Fruit fly (Drosophila melanogaster) whole organism, embryonic: ENCODE measurements around the gene CG10621.

Experiments
- CG10321 ChIP-seq: fragments of 200-800 bp; sonication (Bioruptor generic); IDR thresholded peaks from 2 replicates; pipeline ENCODE4 v1.3.6; 2022; ENCODE audit warnings: missing biosample characterization, missing genetic modification characterization
- CG11504 ChIP-seq: fragments of 200-800 bp; sonication (Bioruptor generic); optimal IDR thresholded peaks from 3 replicates; lab custom pipeline; 2019; ENCODE audit warnings: missing biosample characterization, mild to moderate bottlenecking, missing genetic modification characterization, moderate library complexity
- CG11696 ChIP-seq: fragments of 200-800 bp; sonication (Bioruptor generic); IDR thresholded peaks from 2 replicates; pipeline ENCODE4 v1.3.6; 2022; ENCODE audit warnings: missing biosample characterization, missing genetic modification characterization
- CG12104 ChIP-seq: fragments of 200-800 bp; sonication (Bioruptor generic); optimal IDR thresholded peaks from 3 replicates; lab custom pipeline; 2016; ENCODE audit warnings: missing biosample characterization, missing genetic modification characterization
- CG12236 ChIP-seq: fragments of 200-800 bp; sonication (Bioruptor generic); optimal IDR thresholded peaks from 2 replicates; lab custom pipeline; 2016; ENCODE audit warnings: missing biosample characterization, missing genetic modification characterization
- CG13424 ChIP-seq: fragments of 200-800 bp; sonication (Bioruptor generic); optimal IDR thresholded peaks from 2 replicates; lab custom pipeline; 2019; ENCODE audit warnings: missing biosample characterization, mild to moderate bottlenecking, missing genetic modification characterization, moderate library complexity
- CG17361 ChIP-seq: fragments of 200-800 bp; sonication (Bioruptor generic); IDR thresholded peaks from 3 replicates; pipeline ENCODE4 v1.3.6; 2022; ENCODE audit warnings: missing biosample characterization, missing genetic modification characterization
- CG17385 ChIP-seq: fragments of 200-800 bp; sonication (Bioruptor generic); optimal IDR thresholded peaks from 3 replicates; lab custom pipeline; 2018; ENCODE audit warnings: missing biosample characterization, mild to moderate bottlenecking, missing genetic modification characterization
- CG17829 ChIP-seq: fragments of 200-800 bp; optimal IDR thresholded peaks from 2 replicates; lab custom pipeline; 2019; ENCODE audit warnings: missing biosample characterization, mild to moderate bottlenecking, missing genetic modification characterization, moderate library complexity
- CG18262 ChIP-seq: fragments of 200-800 bp; optimal IDR thresholded peaks from 3 replicates; lab custom pipeline; 2019; ENCODE audit warnings: missing biosample characterization, mild to moderate bottlenecking, missing genetic modification characterization, moderate library complexity
- CG2120 ChIP-seq: fragments of 200-800 bp; sonication (Bioruptor generic); optimal IDR thresholded peaks from 3 replicates; lab custom pipeline; 2016; ENCODE audit warnings: missing biosample characterization, missing genetic modification characterization
- CG2678 ChIP-seq: fragments of 200-800 bp; sonication (Bioruptor generic); optimal IDR thresholded peaks from 3 replicates; lab custom pipeline; 2019; ENCODE audit warnings: missing biosample characterization, mild to moderate bottlenecking, missing genetic modification characterization, moderate library complexity
- CG30403 ChIP-seq: fragments of 200-800 bp; sonication (Bioruptor generic); optimal IDR thresholded peaks from 3 replicates; lab custom pipeline; 2016; ENCODE audit warnings: missing biosample characterization, missing genetic modification characterization
- CG42726 ChIP-seq: fragments of 200-800 bp; sonication (Bioruptor generic); IDR thresholded peaks from 2 replicates; pipeline ENCODE4 v1.3.6; 2022; ENCODE audit warnings: missing biosample characterization, missing genetic modification characterization; ENCODE audit not compliant: partially characterized antibody
- CG7556 ChIP-seq: fragments of 200-800 bp; sonication (Bioruptor generic); optimal IDR thresholded peaks from 2 replicates; lab custom pipeline; 2017; ENCODE audit warnings: missing biosample characterization, mild to moderate bottlenecking, missing genetic modification characterization
- CG7839 ChIP-seq: fragments of 200-800 bp; sonication (Bioruptor generic); optimal IDR thresholded peaks from 3 replicates; lab custom pipeline; 2018; ENCODE audit warnings: missing biosample characterization, mild to moderate bottlenecking, missing genetic modification characterization, moderate library complexity
- CG8924 ChIP-seq: fragments of 200-800 bp; optimal IDR thresholded peaks from 3 replicates; lab custom pipeline; 2019; ENCODE audit warnings: missing biosample characterization, mild to moderate bottlenecking, missing genetic modification characterization, moderate library complexity
- CG9215 ChIP-seq: fragments of 200-800 bp; sonication (Bioruptor generic); IDR thresholded peaks from 2 replicates; pipeline ENCODE4 v1.3.6; 2022; ENCODE audit warnings: missing biosample characterization, missing genetic modification characterization
- Ets65A ChIP-seq: fragments of 200-800 bp; sonication (Bioruptor generic); peaks from one replicate; lab custom pipeline; 2016; ENCODE audit warnings: missing biosample characterization, missing genetic modification characterization
- Hr51 ChIP-seq, 2 experiments: fragments of 200-800 bp; sonication (Bioruptor generic); optimal IDR thresholded peaks; 2 replicates in 1 of 2; 3 replicates in 1 of 2; lab custom pipeline; 2016 to 2018; ENCODE audit warnings: missing biosample characterization in 2 of 2, missing genetic modification characterization in 2 of 2, mild to moderate bottlenecking in 1 of 2, moderate library complexity in 1 of 2
- Kr ChIP-seq: fragments of 200-800 bp; sonication (Bioruptor generic); optimal IDR thresholded peaks from 2 replicates; lab custom pipeline; 2017; ENCODE audit warnings: missing biosample characterization, mild to moderate bottlenecking, missing genetic modification characterization
- Med ChIP-seq: fragments of 200-800 bp; sonication (Bioruptor generic); peaks from one replicate; lab custom pipeline; 2016; ENCODE audit warnings: missing biosample characterization, missing genetic modification characterization, mild to moderate bottlenecking, inconsistent platforms, moderate library complexity
- Meics ChIP-seq: fragments of 200-800 bp; sonication (Bioruptor generic); optimal IDR thresholded peaks from 2 replicates; lab custom pipeline; 2017; ENCODE audit warnings: missing biosample characterization, mild to moderate bottlenecking, missing genetic modification characterization
- Optix ChIP-seq: fragments of 200-800 bp; sonication (Bioruptor generic); IDR thresholded peaks from 3 replicates; pipeline ENCODE4 v1.3.6; 2022; ENCODE audit warnings: missing biosample characterization, missing genetic modification characterization
- Sox102F ChIP-seq: fragments of 200-800 bp; sonication (Bioruptor generic); optimal IDR thresholded peaks from 2 replicates; lab custom pipeline; 2018; ENCODE audit warnings: missing biosample characterization, mild to moderate bottlenecking, missing genetic modification characterization, moderate library complexity
- YL-1 ChIP-seq: fragments of 200-800 bp; sonication (Bioruptor generic); optimal IDR thresholded peaks from 3 replicates; lab custom pipeline; 2017; ENCODE audit warnings: missing biosample characterization, mild to moderate bottlenecking, missing genetic modification characterization
- ato ChIP-seq: fragments of 200-800 bp; sonication (Bioruptor generic); IDR thresholded peaks from 2 replicates; pipeline ENCODE4 v1.3.6; 2022; ENCODE audit warnings: missing biosample characterization, missing genetic modification characterization; ENCODE audit not compliant: partially characterized antibody
- az2 ChIP-seq: fragments of 200-800 bp; sonication (Bioruptor generic); optimal IDR thresholded peaks from 3 replicates; lab custom pipeline; 2016; ENCODE audit warnings: missing biosample characterization, missing genetic modification characterization
- bsh ChIP-seq, 2 experiments: fragments of 200-800 bp; sonication (Bioruptor generic); optimal IDR thresholded peaks; 2 replicates each; lab custom pipeline; 2017 to 2018; ENCODE audit warnings: mild to moderate bottlenecking in 2 of 2, missing biosample characterization in 2 of 2, missing genetic modification characterization in 2 of 2, moderate library complexity in 1 of 2
- crp ChIP-seq, 2 experiments: fragments of 200-800 bp; sonication (Bioruptor generic); optimal IDR thresholded peaks; 2 replicates in 1 of 2; 3 replicates in 1 of 2; lab custom pipeline; 2017; ENCODE audit warnings: missing biosample characterization in 2 of 2, missing genetic modification characterization in 2 of 2, mild to moderate bottlenecking in 1 of 2, moderate library complexity in 1 of 2
- dmrt99B ChIP-seq: fragments of 200-800 bp; sonication (Bioruptor generic); optimal IDR thresholded peaks from 2 replicates; lab custom pipeline; 2018; ENCODE audit warnings: missing biosample characterization, mild to moderate bottlenecking, missing genetic modification characterization, moderate library complexity
- eve ChIP-seq, 2 experiments: fragments of >200 bp; optimal IDR thresholded peaks; 2 replicates each; lab custom pipeline; 2017; ENCODE audit warnings: missing biosample characterization in 2 of 2, missing genetic modification characterization in 2 of 2
- fd64A ChIP-seq: fragments of 200-800 bp; sonication (Bioruptor generic); optimal IDR thresholded peaks from 3 replicates; lab custom pipeline; 2018; ENCODE audit warnings: missing biosample characterization, mild to moderate bottlenecking, missing genetic modification characterization
- gem ChIP-seq: fragments of 200-800 bp; sonication (Bioruptor generic); optimal IDR thresholded peaks from 2 replicates; lab custom pipeline; 2019; ENCODE audit warnings: missing biosample characterization, mild to moderate bottlenecking, missing genetic modification characterization, moderate library complexity
- grau ChIP-seq: fragments of 200-800 bp; optimal IDR thresholded peaks from 3 replicates; lab custom pipeline; 2019; ENCODE audit warnings: missing biosample characterization, mild to moderate bottlenecking, missing genetic modification characterization, moderate library complexity
- jing ChIP-seq: fragments of 200-800 bp; sonication (Bioruptor generic); optimal IDR thresholded peaks from 2 replicates; lab custom pipeline; 2018; ENCODE audit warnings: missing biosample characterization, mild to moderate bottlenecking, missing genetic modification characterization
- lola ChIP-seq, 3 experiments: fragments of >200 bp in 2 of 3; fragments of 200-800 bp in 1 of 3; sonication (Bioruptor generic) in 1 of 3; optimal IDR thresholded peaks; 2 replicates each; lab custom pipeline; 2017 to 2019; ENCODE audit warnings: missing biosample characterization in 3 of 3, missing genetic modification characterization in 3 of 3, mild to moderate bottlenecking in 1 of 3, moderate library complexity in 1 of 3
- maf-S ChIP-seq: fragments of 200-800 bp; sonication (Bioruptor generic); optimal IDR thresholded peaks from 2 replicates; lab custom pipeline; 2016; ENCODE audit warnings: missing biosample characterization, missing genetic modification characterization
- nmo ChIP-seq: fragments of 200-800 bp; sonication (Bioruptor generic); optimal IDR thresholded peaks from 2 replicates; lab custom pipeline; 2018; ENCODE audit warnings: missing biosample characterization, mild to moderate bottlenecking, missing genetic modification characterization, moderate library complexity
- nom ChIP-seq: fragments of 200-800 bp; sonication (Bioruptor generic); optimal IDR thresholded peaks from 2 replicates; lab custom pipeline; 2017; ENCODE audit warnings: missing biosample characterization, missing genetic modification characterization, mild to moderate bottlenecking, moderate library complexity, missing genetic modification reagents
- phol ChIP-seq: fragments of 200-800 bp; sonication (Bioruptor generic); optimal IDR thresholded peaks from 3 replicates; lab custom pipeline; 2018; ENCODE audit warnings: missing biosample characterization, mild to moderate bottlenecking, missing genetic modification characterization, moderate library complexity
- row ChIP-seq: fragments of 200-800 bp; sonication (Bioruptor generic); IDR thresholded peaks from 3 replicates; pipeline ENCODE4 v1.3.6; 2022; ENCODE audit warnings: missing biosample characterization, missing genetic modification characterization
- sens ChIP-seq: fragments of 200-800 bp; sonication (Bioruptor generic); peaks from one replicate; lab custom pipeline; 2016; ENCODE audit warnings: missing biosample characterization, missing genetic modification characterization
- slou ChIP-seq: fragments of 200-800 bp; sonication (Bioruptor generic); optimal IDR thresholded peaks from 3 replicates; lab custom pipeline; 2016; ENCODE audit warnings: missing biosample characterization, missing genetic modification characterization
- zfh1 ChIP-seq: fragments of 200-800 bp; sonication (Bioruptor generic); IDR thresholded peaks from 3 replicates; pipeline ENCODE4 v1.3.6; 2022; ENCODE audit warnings: missing biosample characterization, missing genetic modification characterization

CG10621 gene

DNA sequence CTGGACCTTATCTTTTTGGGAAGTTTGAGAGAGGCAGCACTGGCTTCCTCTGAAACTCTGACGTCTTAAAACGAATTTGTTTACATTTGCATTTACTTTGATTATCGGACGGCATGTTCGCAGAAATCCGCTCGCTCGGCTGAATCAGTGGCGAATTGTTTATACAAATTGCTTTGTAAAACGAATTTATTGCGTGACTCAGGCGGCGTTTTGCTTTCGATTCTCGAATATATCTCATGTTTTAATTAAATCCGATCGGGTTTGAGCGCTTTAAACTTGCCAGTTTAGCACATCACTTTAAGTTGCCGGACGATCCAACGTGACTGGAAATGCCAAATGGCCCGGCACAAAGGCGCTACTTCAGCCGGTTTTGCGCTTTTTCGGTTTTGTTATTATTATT is 29.9 kb upstream of the CG10621 start:
- peak; percentile 24 for TF ChIP-seq nom
- peak; percentile 20 for TF ChIP-seq Ets65A
- TF ChIP-seq YL-1 (GFP tag; lab: Kevin White, UChicago), result no peak
- peak; percentile 65 for TF ChIP-seq sens (GFP tag; lab: Kevin White, UChicago)
- TF ChIP-seq, all 482 proteins: peak for 3

DNA sequence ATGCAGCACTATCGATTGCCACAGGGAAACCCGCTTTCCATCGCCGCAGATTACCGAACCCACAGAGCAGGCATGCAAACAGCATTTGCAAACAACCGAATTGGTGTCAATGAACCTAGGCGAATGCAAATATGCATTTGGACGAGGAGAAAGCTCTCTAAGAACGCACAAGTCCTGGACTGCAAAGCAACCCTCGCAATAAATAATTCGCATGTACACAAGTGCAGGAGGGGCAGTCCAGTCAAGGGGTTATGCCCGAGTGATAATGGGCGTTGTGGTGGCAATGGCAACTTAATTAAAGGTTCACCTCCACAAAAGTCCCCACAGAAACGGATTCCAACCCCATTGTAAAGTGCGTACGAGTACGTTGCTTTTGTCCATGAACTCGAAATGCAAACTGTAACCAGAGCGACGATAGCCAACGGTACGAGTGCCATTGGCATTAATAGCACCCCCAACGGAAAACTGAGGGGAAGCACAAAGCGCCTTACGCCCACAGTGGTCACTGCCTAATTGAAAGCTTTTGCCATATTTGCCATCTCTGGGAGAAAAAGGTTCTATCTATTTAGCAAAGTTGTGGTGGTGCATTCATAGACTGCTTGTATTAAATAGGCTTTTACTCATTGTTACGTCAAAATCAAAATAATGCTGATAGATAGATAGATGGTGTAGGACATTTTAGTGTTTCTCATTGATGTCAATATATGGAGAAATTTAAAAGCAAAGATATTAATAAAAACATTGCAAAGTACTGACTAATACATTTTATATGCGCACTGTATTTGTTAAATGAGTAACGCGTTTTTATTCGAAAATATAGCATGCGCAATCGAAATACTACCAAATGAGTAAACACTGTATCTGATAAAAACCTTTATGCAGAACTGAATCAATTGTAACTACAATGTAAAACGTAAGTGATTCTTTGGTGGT is 28.9 kb upstream of the CG10621 start:
- TF ChIP-seq grau (tag; lab: Kevin White, UChicago) (peak; percentile 84), phol (peak; percentile 17), CG17385 (peak; percentile 3), CG18262 (tag; lab: Kevin White, UChicago) (peak; percentile 25), gem (tag; lab: Kevin White, UChicago) (peak; percentile 41), crp (GFP tag; optimal IDR thresholded peaks at IDR 0.05; lab: Kevin White, UChicago) (no peak), ato (GFP tag; lab: Robert Waterston, UW) (no peak), sens (GFP tag; lab: Kevin White, UChicago) (peak; percentile 66), CG12104 (no peak), bsh (GFP tag; optimal IDR thresholded peaks at IDR 0.05; lab: Kevin White, UChicago) (peak in 1 of 2 experiments; percentile 15), dmrt99B (tag; lab: Kevin White, UChicago) (peak; percentile 46), CG17829 (tag; lab: Kevin White, UChicago) (no peak), eve (GFP tag; optimal IDR thresholded peaks at IDR 0.05; lab: Kevin White, UChicago) (peak in 1 of 2 experiments; percentile 43), CG11504 (peak; percentile 51), CG9215 (GFP tag; lab: Robert Waterston, UW) (0 out of 2 replicates have a peak, but pooled peaks have one; percentile 12), lola (GFP tag; optimal IDR thresholded peaks at IDR 0.05; lab: Kevin White, UChicago) (peak in 1 of 3 experiments; percentile 3), zfh1 (no peak), CG11696 (GFP tag; lab: Robert Waterston, UW) (no peak), slou (no peak), jing (GFP tag; lab: Kevin White, UChicago) (no peak), row (GFP tag; lab: Robert Waterston, UW) (peak; percentile 49), az2 (GFP tag; lab: Kevin White, UChicago) (peak; percentile 16), CG8924 (tag; lab: Kevin White, UChicago) (peak; percentile 1), CG12236 (no peak), CG17361 (GFP tag; lab: Robert Waterston, UW) (peak; percentile 42; the same call in 1 of the 3 replicates), CG2678 (tag; lab: Kevin White, UChicago) (peak; percentile 44), CG2120 (GFP tag; lab: Kevin White, UChicago) (peak; percentile 0), nmo (GFP tag; lab: Kevin White, UChicago) (peak; percentile 16), CG10321 (GFP tag; lab: Robert Waterston, UW) (no peak), fd64A (GFP tag; lab: Kevin White, UChicago) (no peak), Med (GFP tag; lab: Kevin White, UChicago) (peak; percentile 55), Optix (0 out of 3 replicates have a peak, but pooled peaks have one; percentile 19), Kr (GFP tag; lab: Kevin White, UChicago) (peak; percentile 5), Sox102F (GFP tag; lab: Kevin White, UChicago) (peak; percentile 3), CG13424 (tag; lab: Kevin White, UChicago) (peak; percentile 17), Hr51 (GFP tag; optimal IDR thresholded peaks at IDR 0.05; lab: Kevin White, UChicago) (peak in 1 of 2 experiments; percentile 15), CG30403 (GFP tag; lab: Kevin White, UChicago) (peak; percentile 4), Meics (peak; percentile 28), CG7556 (peak; percentile 33), CG42726 (GFP tag; lab: Robert Waterston, UW) (no peak), CG7839 (tag; lab: Kevin White, UChicago) (peak; percentile 20), maf-S (GFP tag; lab: Kevin White, UChicago) (no peak)
